Worm (Caenorhabditis elegans): ENCODE results near the gene C02B8.3.

ce11 chrX:8148993-8149392 is 9.7 kb downstream of the C02B8.3 start:
- TF ChIP-seq flt-1 (GFP tag; IDR thresholded peaks at IDR 0.05), result no peak
- no peak for TF ChIP-seq cog-1 (tag; optimal IDR thresholded peaks at IDR 0.05)
- no peak for TF ChIP-seq tab-1 (GFP tag; IDR thresholded peaks at IDR 0.05)
